Fruit fly (Drosophila melanogaster) whole organism, prepupa: ENCODE measurements around the gene HP1c.

ENCODE experiments used
- CG11902 ChIP-seq: fragments of 200-800 bp; sonication (Bioruptor generic); optimal IDR thresholded peaks from 3 replicates; lab custom pipeline; 2016; ENCODE audit warnings: missing biosample characterization, missing genetic modification characterization
- CG3919 ChIP-seq: fragments of 200-800 bp; sonication (Bioruptor generic); optimal IDR thresholded peaks from 3 replicates; lab custom pipeline; 2016; ENCODE audit warnings: missing biosample characterization, missing genetic modification characterization
- CG6163 ChIP-seq: fragments of 200-800 bp; sonication (Bioruptor generic); IDR thresholded peaks from 3 replicates; pipeline ENCODE4 v1.3.6; 2022; ENCODE audit warnings: missing biosample characterization, missing genetic modification characterization
- CG6792 ChIP-seq: fragments of 200-800 bp; sonication (Bioruptor generic); optimal IDR thresholded peaks from 3 replicates; lab custom pipeline; 2016; ENCODE audit warnings: missing biosample characterization, missing genetic modification characterization
- acj6 ChIP-seq: fragments of 200-800 bp; sonication (Bioruptor generic); optimal IDR thresholded peaks from 3 replicates; lab custom pipeline; 2016; ENCODE audit warnings: missing biosample characterization, missing genetic modification characterization
- fd59A ChIP-seq: fragments of 200-800 bp; sonication (Bioruptor generic); optimal IDR thresholded peaks from 2 replicates; lab custom pipeline; 2017; ENCODE audit warnings: missing biosample characterization, mild to moderate bottlenecking, missing genetic modification characterization, missing genetic modification reagents
- topi ChIP-seq: fragments of 200-800 bp; sonication (Bioruptor generic); optimal IDR thresholded peaks from 3 replicates; lab custom pipeline; 2016; ENCODE audit warnings: missing biosample characterization, missing genetic modification characterization

DNA sequence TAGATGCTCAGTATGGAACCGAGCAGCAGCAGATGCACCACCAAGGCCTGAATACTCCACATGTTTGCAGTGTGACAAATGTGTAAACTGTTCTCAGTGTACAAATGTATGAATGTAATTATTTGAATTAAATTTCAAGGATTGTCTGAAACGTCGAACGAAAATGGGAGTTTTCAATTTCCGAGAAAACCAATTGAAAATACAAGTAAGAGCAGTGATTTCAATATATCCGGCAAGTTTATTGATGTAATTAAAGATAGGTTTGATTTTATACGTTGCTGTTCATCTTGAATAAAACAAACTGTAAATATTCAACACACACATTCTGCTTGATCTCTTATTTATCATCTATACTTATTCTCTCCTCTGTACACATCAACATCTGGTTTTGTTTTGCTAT is 34.8 kb upstream of the HP1c start, which contains the start of gene CG4907:
- TF ChIP-seq CG3919 (GFP tag; lab: Kevin White, UChicago) (no peak), acj6 (GFP tag; lab: Kevin White, UChicago) (no peak), CG6792 (GFP tag; lab: Kevin White, UChicago) (no peak), CG11902 (no peak), fd59A (GFP tag; lab: Kevin White, UChicago) (no peak), CG6163 (no peak), topi (GFP tag; lab: Kevin White, UChicago) (no peak)
